Worm (Caenorhabditis elegans): ENCODE measurements around the gene F36H12.9.
A peak's percentile ranks its signal among the peaks of the same experiment; 100 is the strongest.
"Not testable (repeated sequence)": the region's sequence is repeated elsewhere in the genome, so short reads cannot be mapped to it uniquely, and the experiment has no call there.

Gene F36H12.9

ce11 chrIV:5287190-5287589 is 30.4 kb downstream of the F36H12.9 start:
- no peak for TF ChIP-seq zip-11 (GFP tag; IDR thresholded peaks at IDR 0.05)
- TF ChIP-seq D1046.2 (GFP tag; IDR thresholded peaks at IDR 0.05) = no peak
- no peak for TF ChIP-seq saeg-2 (GFP tag; IDR thresholded peaks at IDR 0.05)
- no peak for TF ChIP-seq rbr-2 (tag; optimal IDR thresholded peaks at IDR 0.05)
- TF ChIP-seq zfp-2 (tag; optimal IDR thresholded peaks at IDR 0.05) = no peak

DNA sequence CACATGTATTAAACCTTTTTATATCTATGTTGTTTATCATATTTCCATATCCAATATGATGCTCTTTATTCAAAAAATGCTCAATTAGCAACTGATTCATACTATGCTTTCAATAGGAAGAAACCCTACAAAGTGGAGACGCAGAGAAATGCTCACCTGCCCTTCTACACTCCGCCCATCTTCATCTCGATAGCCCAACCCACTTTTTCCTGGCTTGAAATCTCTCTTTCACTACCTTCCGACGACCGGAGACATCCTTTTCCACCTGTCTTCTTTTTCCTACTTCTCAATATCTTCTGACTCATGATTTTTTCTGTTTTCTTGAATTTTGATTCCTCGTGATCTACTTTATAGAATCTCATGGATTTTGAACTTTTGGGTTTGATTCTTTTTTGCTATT is 32.1 kb downstream of the F36H12.9 start:
- TF ChIP-seq unc-39 (tag; optimal IDR thresholded peaks at IDR 0.05) (no peak), nhr-48 (tag; optimal IDR thresholded peaks at IDR 0.05) (no peak)

DNA sequence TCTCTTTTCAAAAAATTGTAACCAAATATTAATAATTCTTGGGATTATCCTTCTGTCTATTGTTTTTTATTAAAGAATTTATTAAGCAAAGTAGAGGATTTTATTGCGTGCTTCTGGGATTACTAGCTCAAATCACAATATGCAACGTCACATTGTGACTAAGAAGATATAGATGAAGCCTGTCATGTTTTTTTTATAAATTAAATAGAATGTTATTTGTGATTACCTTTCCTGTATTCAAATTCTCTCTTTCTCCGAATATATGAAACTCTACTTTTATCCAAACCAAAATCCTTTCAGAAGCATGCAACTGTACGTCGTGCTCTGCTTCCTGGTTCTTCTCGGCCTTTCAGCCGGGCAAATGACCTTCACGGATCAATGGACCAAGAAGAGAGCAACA is 33.7 kb downstream of the F36H12.9 start, which contains the start of gene nlp-47:
Gene nlp-47 (plus strand): TSS at position 301 of the 400 bp plus-strand sequence.
- TF ChIP-seq F10B5.3 (tag; optimal IDR thresholded peaks at IDR 0.05) (no peak), ceh-32 (tag; optimal IDR thresholded peaks at IDR 0.05; ENCODE audit: poor library complexity) (no peak), nhr-6 (tag; optimal IDR thresholded peaks at IDR 0.05) (no peak), ztf-7 (tag; optimal IDR thresholded peaks at IDR 0.05) (no peak)

DNA sequence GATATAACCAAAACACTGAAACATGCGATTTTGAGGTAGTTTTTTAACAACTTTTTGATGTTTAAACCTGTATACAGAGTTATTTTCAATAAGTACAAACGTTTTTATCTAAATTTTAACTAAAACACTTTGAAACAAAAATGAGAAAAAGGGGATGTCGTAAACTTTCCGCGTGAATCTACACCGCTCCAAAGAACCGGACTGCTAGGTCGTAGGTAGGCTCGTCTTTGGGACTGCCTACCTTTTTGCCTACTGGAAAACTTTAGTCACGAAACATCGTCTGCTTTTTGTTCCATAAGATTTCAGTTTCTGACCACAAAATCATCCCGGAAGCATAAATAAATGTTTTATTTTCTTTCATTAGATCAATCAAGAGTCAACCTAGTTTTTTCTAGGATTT is 34.4 kb downstream of the F36H12.9 start:
- TF ChIP-seq T26A8.4 (GFP tag; IDR thresholded peaks at IDR 0.05) (no peak), madf-5 (GFP tag; IDR thresholded peaks at IDR 0.05) (no peak), aha-1 (tag) (peak; percentile 56), unc-62 (GFP tag; optimal IDR thresholded peaks at IDR 0.05 in 1 of 2) (peak in 1 of 2 experiments; percentile 90), unc-62 (tag; optimal IDR thresholded peaks at IDR 0.05) (no peak)

- TF ChIP-seq Y5F2A.4 (GFP tag; optimal IDR thresholded peaks at IDR 0.05) = no peak
Observed at ce11 chrIV:5294467-5294866, 37.6 kb downstream of the F36H12.9 start.

DNA sequence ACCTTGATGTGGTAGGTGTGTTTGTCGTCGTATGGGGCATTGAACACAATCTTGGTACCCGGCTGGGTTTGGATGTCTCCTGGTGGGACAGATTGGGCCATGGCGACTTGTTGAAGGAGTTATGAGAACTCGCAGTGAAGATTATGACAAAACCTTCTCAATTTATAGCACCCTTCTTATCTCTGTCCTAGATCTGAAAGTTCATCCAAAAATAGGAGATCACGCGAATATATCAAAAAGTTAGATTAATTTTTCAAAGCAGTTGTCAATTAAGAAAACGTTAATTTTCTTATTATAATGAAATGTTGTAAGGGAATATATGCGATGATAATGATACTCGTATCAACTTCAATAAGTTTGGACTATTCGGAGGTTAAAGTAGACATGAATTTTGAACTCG is 38.4 kb downstream of the F36H12.9 start, which contains the start of gene msp-51:
Gene msp-51 (minus strand): TSS at position 101 of the 400 bp plus-strand sequence.
- not testable (repeated sequence) for TF ChIP-seq D1046.2 (GFP tag; IDR thresholded peaks at IDR 0.05); zip-2 (tag; optimal IDR thresholded peaks at IDR 0.05); mep-1 (tag; optimal IDR thresholded peaks at IDR 0.05)

DNA sequence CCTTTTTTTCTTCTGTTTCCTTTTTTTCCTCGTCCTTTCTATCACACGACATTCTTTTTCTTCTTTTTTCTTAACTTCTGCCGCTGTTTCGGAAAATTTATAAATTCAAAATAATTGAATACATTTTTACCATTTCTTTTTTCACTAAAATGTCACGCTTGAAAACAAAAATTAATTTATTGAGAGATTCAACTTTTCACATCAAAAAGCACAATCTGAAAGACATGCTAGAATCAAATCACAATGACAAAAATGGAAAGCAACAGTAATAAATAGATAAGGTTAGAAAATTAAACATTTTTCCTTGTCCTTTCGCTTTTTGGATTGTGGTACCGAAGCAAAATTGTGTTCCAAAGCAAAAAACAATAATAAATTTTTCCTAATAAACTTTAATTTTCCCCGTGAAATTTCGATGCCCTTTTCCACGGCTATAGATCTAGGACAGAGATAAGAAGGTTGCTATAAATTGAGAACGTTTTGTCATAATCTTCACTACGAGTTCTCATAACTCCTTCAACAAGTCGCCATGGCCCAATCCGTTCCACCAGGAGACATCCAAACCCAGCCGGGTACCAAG is 40.7 kb downstream of the F36H12.9 start, which contains the start of the genes ZK354.6 and msp-113:
Gene ZK354.6 (minus strand): TSS at position 101 of the 577 bp plus-strand sequence.
Gene msp-113 (plus strand): TSS at position 527 of the 577 bp plus-strand sequence.
- peak in 1 of 2 experiments; percentile 27 for TF ChIP-seq unc-62 (GFP tag; optimal IDR thresholded peaks at IDR 0.05 in 1 of 2)
- no peak for TF ChIP-seq unc-62 (tag; optimal IDR thresholded peaks at IDR 0.05)
- TF ChIP-seq mep-1 (tag; optimal IDR thresholded peaks at IDR 0.05) = no peak
- TF ChIP-seq zip-11 (GFP tag; IDR thresholded peaks at IDR 0.05) = no peak
- TF ChIP-seq ces-1 (GFP tag; optimal IDR thresholded peaks at IDR 0.05) = no peak
- no peak for TF ChIP-seq nhr-41 (GFP tag; IDR thresholded peaks at IDR 0.05)
- no peak for TF ChIP-seq gei-8 (GFP tag; optimal IDR thresholded peaks at IDR 0.05)
- no peak for TF ChIP-seq skn-1 (tag; optimal IDR thresholded peaks at IDR 0.05)
- no peak for TF ChIP-seq hif-1 (tag; optimal IDR thresholded peaks at IDR 0.05)

DNA sequence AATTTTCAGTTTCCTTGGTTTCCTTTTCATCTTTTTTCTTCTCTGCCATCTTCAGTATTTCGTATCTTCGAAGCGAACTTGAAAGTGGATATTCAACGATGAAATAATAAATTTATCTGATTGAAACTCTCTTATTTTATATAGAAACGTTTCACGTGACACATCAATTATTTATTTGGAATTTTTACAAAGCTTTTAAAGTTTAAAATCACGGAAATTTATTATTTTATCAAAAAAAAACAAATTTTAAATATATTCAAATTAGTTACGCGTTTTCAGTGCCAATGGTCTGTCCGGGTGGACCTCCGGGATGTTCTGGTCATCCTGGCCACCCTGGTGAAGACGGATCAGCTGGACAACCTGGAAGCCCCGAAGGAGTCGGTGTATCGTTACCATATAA is 46.2 kb downstream of the F36H12.9 start, which contains the start of gene ZK354.7:
Gene ZK354.7 (minus strand): TSS at position 101 of the 400 bp plus-strand sequence.
- TF ChIP-seq ZK337.2 (GFP tag; IDR thresholded peaks at IDR 0.05) = no peak
- TF ChIP-seq aha-1 (tag) = peak; percentile 13
- TF ChIP-seq nhr-102 (tag; optimal IDR thresholded peaks at IDR 0.05) = no peak

Data from whole organism, L4 larva.